Fruit fly (Drosophila melanogaster): ENCODE results near the gene psidin.

dm6 chr3R:20013404-20013922, 8.0 kb upstream of the psidin start, which contains the start of the genes CG17190 and CG4836:
- TF ChIP-seq twi (tag; optimal IDR thresholded peaks at IDR 0.05), result no peak
- TF ChIP-seq pzg (GFP tag; optimal IDR thresholded peaks at IDR 0.05), result no peak
- no peak for TF ChIP-seq gcm (GFP tag; optimal IDR thresholded peaks at IDR 0.05)
- no peak for TF ChIP-seq repo (GFP tag; optimal IDR thresholded peaks at IDR 0.05)
- no peak for TF ChIP-seq Abd-B (GFP tag; optimal IDR thresholded peaks at IDR 0.05)
- no peak for TF ChIP-seq CG5180 (GFP tag; optimal IDR thresholded peaks at IDR 0.05)
- TF ChIP-seq az2 (GFP tag; optimal IDR thresholded peaks at IDR 0.05), result no peak
- TF ChIP-seq pum (GFP tag; optimal IDR thresholded peaks at IDR 0.05), result no peak

Data from whole organism, embryonic.